Worm (Caenorhabditis elegans) whole organism, young adult: ENCODE results near the gene cox-16.

ENCODE experiments used
- B0336.3 ChIP-seq: fragments of 200-800 bp; sonication (Bioruptor generic); IDR thresholded peaks from 2 replicates; pipeline ENCODE4 v1.3.6; 2022; ENCODE audit warnings: missing genetic modification characterization, missing compliant biosample characterization
- D2030.7 ChIP-seq: fragments of 200-800 bp; sonication (Bioruptor generic); IDR thresholded peaks from 2 replicates; pipeline ENCODE4 v1.3.6; 2022; ENCODE audit warnings: missing genetic modification reagents, missing genetic modification characterization, missing compliant biosample characterization
- F23B12.7 ChIP-seq: sonication (generic microtip); optimal IDR thresholded peaks from 2 replicates; lab custom pipeline; 2017; ENCODE audit warnings: missing genetic modification characterization, mild to moderate bottlenecking, missing compliant biosample characterization, antibody characterized with exemption, moderate library complexity; ENCODE audit not compliant: insufficient read depth
- F33H1.4 ChIP-seq: fragments of 200-800 bp; sonication (Bioruptor generic); IDR thresholded peaks from 2 replicates; pipeline ENCODE4 v1.3.6; 2022; ENCODE audit warnings: missing genetic modification reagents, missing genetic modification characterization, missing compliant biosample characterization
- F49E8.2 ChIP-seq: sonication (generic microtip); optimal IDR thresholded peaks from 3 replicates; lab custom pipeline; 2017; ENCODE audit warnings: missing genetic modification characterization, mild to moderate bottlenecking, missing compliant biosample characterization, antibody characterized with exemption, moderate library complexity; ENCODE audit not compliant: insufficient read depth
- T07F8.4 ChIP-seq: sonication (generic microtip); optimal IDR thresholded peaks from 2 replicates; lab custom pipeline; 2016; ENCODE audit warnings: mild to moderate bottlenecking, missing genetic modification characterization, moderate library complexity, missing compliant biosample characterization
- Y53F4B.3 ChIP-seq: fragments of 200-800 bp; sonication (Bioruptor generic); IDR thresholded peaks from 2 replicates; pipeline ENCODE4 v1.3.6; 2022; ENCODE audit warnings: missing genetic modification reagents, missing genetic modification characterization, missing compliant biosample characterization
- Y67H2A.10 ChIP-seq: fragments of 200-800 bp; sonication (Bioruptor generic); conservative IDR thresholded peaks from 2 replicates; pipeline ENCODE4 v1.3.6; 2022; ENCODE audit warnings: missing genetic modification reagents, missing genetic modification characterization, missing compliant biosample characterization
- ZK185.1 ChIP-seq: sonication (generic microtip); optimal IDR thresholded peaks from 2 replicates; lab custom pipeline; 2016; ENCODE audit warnings: mild to moderate bottlenecking, missing genetic modification characterization, missing compliant biosample characterization; ENCODE audit not compliant: poor library complexity, severe bottlenecking
- aptf-3 ChIP-seq: fragments of 200-800 bp; sonication (Bioruptor generic); IDR thresholded peaks from 2 replicates; pipeline ENCODE4 v1.3.6; 2022; ENCODE audit warnings: missing genetic modification characterization, missing compliant biosample characterization
- attf-3 ChIP-seq: fragments of 200-800 bp; sonication (Bioruptor generic); conservative IDR thresholded peaks from 2 replicates; pipeline ENCODE4 v1.3.6; 2022; ENCODE audit warnings: missing genetic modification reagents, missing genetic modification characterization, missing compliant biosample characterization
- ceh-91 ChIP-seq: fragments of 200-800 bp; sonication (Bioruptor generic); IDR thresholded peaks from 2 replicates; pipeline ENCODE4 v1.3.6; 2022; ENCODE audit warnings: missing genetic modification reagents, missing genetic modification characterization, missing compliant biosample characterization
- dox-1 ChIP-seq: fragments of 200-800 bp; sonication (Bioruptor generic); IDR thresholded peaks from 2 replicates; pipeline ENCODE4 v1.3.6; 2022; ENCODE audit warnings: missing genetic modification reagents, missing genetic modification characterization, missing compliant biosample characterization
- dpff-1 ChIP-seq: sonication (generic microtip); optimal IDR thresholded peaks from 2 replicates; lab custom pipeline; 2017; ENCODE audit warnings: mild to moderate bottlenecking, missing genetic modification characterization, missing compliant biosample characterization
- efl-1 ChIP-seq: fragments of 150-350 bp; optimal IDR thresholded peaks from 2 replicates; lab custom pipeline; 2014; ENCODE audit warnings: missing biosample characterization, missing genetic modification reagents, missing genetic modification characterization
- hmg-1.2 ChIP-seq: fragments of 200-800 bp; sonication (Bioruptor generic); IDR thresholded peaks from 2 replicates; pipeline ENCODE4 v1.3.6; 2022; ENCODE audit warnings: missing genetic modification reagents, missing genetic modification characterization, missing compliant biosample characterization
- lin-54 ChIP-seq: fragments of 200-800 bp; sonication (Bioruptor generic); optimal IDR thresholded peaks from 2 replicates; lab custom pipeline; 2018; ENCODE audit warnings: mild to moderate bottlenecking, missing genetic modification characterization, missing compliant biosample characterization
- lsl-1 ChIP-seq: fragments of 200-800 bp; sonication (Bioruptor generic); optimal IDR thresholded peaks from 2 replicates; lab custom pipeline; 2018; ENCODE audit warnings: mild to moderate bottlenecking, missing genetic modification characterization, moderate library complexity, missing compliant biosample characterization
- madf-6 ChIP-seq: fragments of 200-800 bp; sonication (Bioruptor generic); IDR thresholded peaks from 2 replicates; pipeline ENCODE4 v1.3.6; 2022; ENCODE audit warnings: missing genetic modification reagents, missing genetic modification characterization, missing compliant biosample characterization
- madf-8 ChIP-seq: fragments of 200-800 bp; sonication (Bioruptor generic); conservative IDR thresholded peaks from 2 replicates; pipeline ENCODE4 v1.3.6; 2022; ENCODE audit warnings: missing genetic modification reagents, missing genetic modification characterization, missing compliant biosample characterization
- nhr-120 ChIP-seq: fragments of 200-800 bp; sonication (Bioruptor generic); IDR thresholded peaks from 2 replicates; pipeline ENCODE4 v1.3.6; 2022; ENCODE audit warnings: missing genetic modification characterization, missing compliant biosample characterization
- nhr-27 ChIP-seq: fragments of 200-800 bp; sonication (Bioruptor generic); optimal IDR thresholded peaks from 2 replicates; lab custom pipeline; 2018; ENCODE audit warnings: mild to moderate bottlenecking, missing genetic modification characterization, moderate library complexity, missing compliant biosample characterization
- pbrm-1 ChIP-seq: fragments of 200-800 bp; sonication (Bioruptor generic); IDR thresholded peaks from 2 replicates; pipeline ENCODE4 v1.3.6; 2022; ENCODE audit warnings: missing genetic modification reagents, missing genetic modification characterization, missing compliant biosample characterization
- rcor-1 ChIP-seq: fragments of 200-800 bp; sonication (Bioruptor generic); IDR thresholded peaks from 2 replicates; pipeline ENCODE4 v1.3.6; 2022; ENCODE audit warnings: missing genetic modification reagents, missing genetic modification characterization, missing compliant biosample characterization
- rpc-1 ChIP-seq, 2 experiments: fragments of 150-350 bp in 1 of 2; sonication (generic microtip) in 1 of 2; optimal IDR thresholded peaks; 2 replicates each; lab custom pipeline; 2014 to 2018; ENCODE audit warnings: missing biosample characterization in 1 of 2, missing genetic modification characterization in 1 of 2, missing genetic modification reagents in 1 of 2, missing genotype in 1 of 2
- sea-2 ChIP-seq: fragments of 200-800 bp; sonication (Bioruptor generic); IDR thresholded peaks from 2 replicates; pipeline ENCODE4 v1.3.6; 2022; ENCODE audit warnings: missing genetic modification characterization, missing compliant biosample characterization
- snpc-1.1 ChIP-seq: sonication (generic microtip); optimal IDR thresholded peaks from 2 replicates; lab custom pipeline; 2017; ENCODE audit warnings: missing genetic modification characterization, mild to moderate bottlenecking, missing compliant biosample characterization, antibody characterized with exemption, moderate library complexity, missing genotype, missing genetic modification reagents; ENCODE audit not compliant: insufficient read depth
- snpc-1.3 ChIP-seq: sonication (generic microtip); optimal IDR thresholded peaks from 2 replicates; lab custom pipeline; 2017; ENCODE audit warnings: missing genetic modification characterization, mild to moderate bottlenecking, missing compliant biosample characterization, antibody characterized with exemption, moderate library complexity, missing genotype, missing genetic modification reagents; ENCODE audit not compliant: insufficient read depth
- snpc-4 ChIP-seq, 5 experiments: fragments of 150-350 bp in 1 of 5; sonication (generic microtip) in 4 of 5; optimal IDR thresholded peaks; 2 replicates each; lab custom pipeline; 2014 to 2018; ENCODE audit warnings: missing genetic modification characterization in 5 of 5, missing biosample characterization in 3 of 5, antibody characterized with exemption in 2 of 5, mild to moderate bottlenecking in 2 of 5, missing compliant biosample characterization in 2 of 5, missing genotype in 2 of 5, moderate library complexity in 2 of 5, missing genetic modification reagents in 1 of 5
- tbp1 ChIP-seq: fragments of 200-800 bp; sonication (Bioruptor generic); optimal IDR thresholded peaks from 2 replicates; lab custom pipeline; 2018; ENCODE audit warnings: mild to moderate bottlenecking, missing genetic modification characterization, missing compliant biosample characterization
- tlf-1 ChIP-seq: fragments of 200-800 bp; sonication (Bioruptor generic); optimal IDR thresholded peaks from 2 replicates; lab custom pipeline; 2018; ENCODE audit warnings: mild to moderate bottlenecking, missing genetic modification characterization, missing compliant biosample characterization
- xnd-1 ChIP-seq: sonication (generic microtip); optimal IDR thresholded peaks from 2 replicates; lab custom pipeline; 2016; ENCODE audit warnings: missing genotype, missing genetic modification reagents, missing genetic modification characterization, missing compliant biosample characterization
- zfh-2 ChIP-seq: fragments of 200-800 bp; sonication (Bioruptor generic); conservative IDR thresholded peaks from 2 replicates; pipeline ENCODE4 v1.3.6; 2022; ENCODE audit warnings: missing genetic modification reagents, missing genetic modification characterization, missing compliant biosample characterization

cox-16 gene

DNA sequence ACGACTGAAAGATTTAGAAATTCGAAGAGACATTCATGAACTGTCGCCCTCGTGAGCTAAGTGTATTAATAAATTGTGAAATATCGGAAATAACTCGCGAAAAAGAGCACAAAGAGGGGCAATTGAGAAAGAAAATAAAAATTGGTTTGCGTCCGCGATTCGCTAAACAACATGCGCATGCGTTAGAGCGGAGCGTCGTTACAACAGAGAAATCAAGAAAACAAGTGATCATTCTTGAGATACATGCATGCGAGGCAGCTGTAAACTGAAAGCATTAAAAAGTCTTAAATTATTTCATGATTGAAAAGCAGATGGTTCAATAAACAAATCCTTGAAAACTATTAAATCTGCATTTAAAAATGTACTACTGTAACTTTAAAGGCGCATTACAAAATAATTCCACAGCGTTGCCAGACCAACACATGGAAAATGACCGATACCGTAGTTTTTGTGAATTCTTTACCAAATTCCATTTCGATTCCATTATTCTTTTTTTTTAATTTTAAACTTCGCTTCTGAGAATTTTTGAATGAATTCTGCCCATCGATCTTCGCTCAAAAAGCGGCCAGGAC is at the start of gene cox-16, which contains the start of gene syp-2:
Gene cox-16, minus strand, starts transcription at position 4 of the 572 bp plus-strand sequence.
Gene syp-2, plus strand, starts transcription at position 248 of the 572 bp plus-strand sequence.
- TF ChIP-seq xnd-1 (tag; lab: Kevin White, UChicago) (peak; percentile 88), tbp1 (GFP tag; lab: Kevin White, UChicago) (peak; percentile 16), rpc-1 (optimal IDR thresholded peaks at IDR 0.05; lab: Kevin White, UChicago) (no peak), rpc-1 (tag; optimal IDR thresholded peaks at IDR 0.05; lab: Kevin White, UChicago) (no peak), F33H1.4 (GFP tag; lab: Robert Waterston, UW) (peak; percentile 89), dox-1 (GFP tag; lab: Robert Waterston, UW) (peak; percentile 48; the same call in 1 of the 2 replicates), ceh-91 (GFP tag; lab: Robert Waterston, UW) (peak; percentile 82), efl-1 (GFP tag; lab: Kevin White, UChicago) (peak; percentile 19), nhr-27 (tag; lab: Kevin White, UChicago) (no peak), madf-6 (peak; percentile 95), lin-54 (GFP tag; lab: Kevin White, UChicago) (peak; percentile 58), Y53F4B.3 (GFP tag; lab: Robert Waterston, UW) (no peak), rcor-1 (GFP tag; lab: Robert Waterston, UW) (peak; percentile 31; the same call in 1 of the 2 replicates), snpc-1.3 (tag; lab: Kevin White, UChicago) (peak; percentile 31), aptf-3 (GFP tag; lab: Robert Waterston, UW) (no peak), attf-3 (GFP tag; lab: Robert Waterston, UW) (peak; percentile 93), Y67H2A.10 (GFP tag; lab: Robert Waterston, UW) (no peak), lsl-1 (GFP tag; lab: Kevin White, UChicago) (peak; percentile 98), pbrm-1 (GFP tag; lab: Robert Waterston, UW) (peak; percentile 32; the same call in 1 of the 2 replicates), B0336.3 (GFP tag; lab: Robert Waterston, UW) (no peak), D2030.7 (GFP tag; lab: Robert Waterston, UW) (peak; percentile 78), ZK185.1 (tag; lab: Kevin White, UChicago) (no peak), T07F8.4 (tag; lab: Kevin White, UChicago) (no peak), F49E8.2 (peak; percentile 67), sea-2 (GFP tag; lab: Robert Waterston, UW) (no peak), nhr-120 (GFP tag; lab: Robert Waterston, UW) (no peak), F23B12.7 (tag; lab: Kevin White, UChicago) (peak; percentile 48), dpff-1 (no peak), hmg-1.2 (peak; percentile 25; the same call in 1 of the 2 replicates), snpc-4 (GFP tag; optimal IDR thresholded peaks at IDR 0.05; lab: Kevin White, UChicago) (no peak), snpc-4 (tag; optimal IDR thresholded peaks at IDR 0.05; lab: Kevin White, UChicago) (peak in 1 of 4 experiments; percentile 32), madf-8 (peak; percentile 86)

DNA sequence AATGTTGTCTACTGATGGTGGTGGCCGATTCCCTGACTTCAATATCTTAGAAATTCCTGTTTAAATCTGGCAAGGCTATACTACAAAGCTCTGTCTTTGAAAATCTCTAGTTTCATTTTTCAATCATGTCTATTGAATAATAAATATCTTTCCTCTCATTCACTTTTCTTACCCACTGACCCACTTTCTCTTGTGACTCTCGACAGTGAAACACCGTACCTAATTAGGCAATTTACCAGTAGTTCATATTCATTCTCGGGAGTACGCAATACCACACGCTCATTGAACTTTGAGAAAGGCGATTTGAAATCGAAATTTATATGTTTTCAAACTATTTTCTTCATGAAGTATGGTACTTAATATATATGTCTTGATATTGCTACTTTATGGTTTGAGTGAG is 48.8 kb upstream of the cox-16 start, which contains the start of gene CD4.11:
Gene CD4.11, plus strand, starts transcription at position 301 of the 400 bp plus-strand sequence.
- TF ChIP-seq zfh-2 (GFP tag; lab: Robert Waterston, UW), result no peak
- no peak for TF ChIP-seq tlf-1 (GFP tag; lab: Kevin White, UChicago)
- TF ChIP-seq snpc-1.1 (tag; lab: Kevin White, UChicago), result no peak
